Fruit fly (Drosophila melanogaster): ENCODE measurements around the gene Rbp6.

- TF ChIP-seq Met (GFP tag; optimal IDR thresholded peaks at IDR 0.05): peak; percentile 15
- peak; percentile 24 for TF ChIP-seq CG10669 (GFP tag; optimal IDR thresholded peaks at IDR 0.05)
- no peak for TF ChIP-seq CG6792 (GFP tag; optimal IDR thresholded peaks at IDR 0.05)
- no peak for TF ChIP-seq spab (GFP tag; optimal IDR thresholded peaks at IDR 0.05)
- TF ChIP-seq Hr39 (GFP tag; optimal IDR thresholded peaks at IDR 0.05): peak; percentile 20
- TF ChIP-seq CG8632 (GFP tag; optimal IDR thresholded peaks at IDR 0.05): no peak
- TF ChIP-seq Gug (GFP tag; IDR thresholded peaks at IDR 0.05): no peak
- TF ChIP-seq Ets96B (tag; optimal IDR thresholded peaks at IDR 0.05): peak; percentile 30
- TF ChIP-seq CG6163 (GFP tag; IDR thresholded peaks at IDR 0.05): 0 out of 3 replicates have a peak, but pooled peaks have one; percentile 38
- TF ChIP-seq lz (GFP tag; optimal IDR thresholded peaks at IDR 0.05): no peak
- TF ChIP-seq CG16779 (tag; optimal IDR thresholded peaks at IDR 0.05): no peak
Observed at dm6 chr3L:17257199-17257598, 19.2 kb upstream of the Rbp6 start.
